Fruit fly (Drosophila melanogaster) whole organism, embryonic: ENCODE results near the gene CG31548.
A peak's percentile ranks its signal among the peaks of the same experiment; 100 is the strongest.

Source experiments
- Asciz ChIP-seq: fragments of 200-800 bp; sonication (Bioruptor generic); optimal IDR thresholded peaks from 2 replicates; lab custom pipeline; 2017; ENCODE audit warnings: missing biosample characterization, mild to moderate bottlenecking, missing genetic modification characterization, missing genetic modification reagents
- B-H1 ChIP-seq: fragments of 200-800 bp; sonication (Bioruptor generic); IDR thresholded peaks from 3 replicates; pipeline ENCODE4 v1.3.6; 2022; ENCODE audit warnings: missing biosample characterization, missing genetic modification characterization
- Bgb ChIP-seq: fragments of 200-800 bp; sonication (Bioruptor generic); IDR thresholded peaks from 2 replicates; pipeline ENCODE4 v1.3.6; 2022; ENCODE audit warnings: missing biosample characterization, missing genetic modification characterization; ENCODE audit not compliant: partially characterized antibody
- CG10366 ChIP-seq: fragments of 200-800 bp; sonication (Bioruptor generic); IDR thresholded peaks from 2 replicates; pipeline ENCODE4 v1.3.6; 2022; ENCODE audit warnings: missing biosample characterization, missing genetic modification characterization
- CG11085 ChIP-seq: fragments of 200-800 bp; sonication (Bioruptor generic); IDR thresholded peaks from 2 replicates; pipeline ENCODE4 v1.3.6; 2022; ENCODE audit warnings: missing biosample characterization, missing genetic modification characterization
- CG11456 ChIP-seq: fragments of 200-800 bp; sonication (Bioruptor generic); IDR thresholded peaks from 3 replicates; pipeline ENCODE4 v1.3.6; 2022; ENCODE audit warnings: missing biosample characterization, missing genetic modification characterization
- CG11695 ChIP-seq: fragments of 200-800 bp; sonication (Bioruptor generic); IDR thresholded peaks from 3 replicates; pipeline ENCODE4 v1.3.6; 2022; ENCODE audit warnings: missing biosample characterization, missing genetic modification characterization
- CG12236 ChIP-seq: fragments of 200-800 bp; sonication (Bioruptor generic); optimal IDR thresholded peaks from 2 replicates; lab custom pipeline; 2016; ENCODE audit warnings: missing biosample characterization, missing genetic modification characterization
- CG1529 ChIP-seq: fragments of 200-800 bp; sonication (Bioruptor generic); optimal IDR thresholded peaks from 3 replicates; lab custom pipeline; 2018; ENCODE audit warnings: missing biosample characterization, missing genetic modification characterization
- CG1647 ChIP-seq: fragments of 200-800 bp; sonication (Bioruptor generic); optimal IDR thresholded peaks from 3 replicates; lab custom pipeline; 2016; ENCODE audit warnings: missing biosample characterization, missing genetic modification characterization
- CG17612 ChIP-seq: fragments of 200-800 bp; sonication (Bioruptor generic); IDR thresholded peaks from 2 replicates; pipeline ENCODE4 v1.3.6; 2022; ENCODE audit warnings: missing biosample characterization, missing genetic modification characterization
- CG18262 ChIP-seq: fragments of 200-800 bp; optimal IDR thresholded peaks from 3 replicates; lab custom pipeline; 2019; ENCODE audit warnings: missing biosample characterization, mild to moderate bottlenecking, missing genetic modification characterization, moderate library complexity
- CG2120 ChIP-seq: fragments of 200-800 bp; sonication (Bioruptor generic); optimal IDR thresholded peaks from 3 replicates; lab custom pipeline; 2016; ENCODE audit warnings: missing biosample characterization, missing genetic modification characterization
- CG3065 ChIP-seq: fragments of 200-800 bp; sonication (Bioruptor generic); optimal IDR thresholded peaks from 2 replicates; lab custom pipeline; 2016; ENCODE audit warnings: missing biosample characterization, missing genetic modification characterization
- CG31365 ChIP-seq: fragments of 200-800 bp; sonication (Bioruptor generic); optimal IDR thresholded peaks from 2 replicates; lab custom pipeline; 2018; ENCODE audit warnings: missing biosample characterization, mild to moderate bottlenecking, missing genetic modification characterization
- CG31388 ChIP-seq: fragments of 200-800 bp; sonication (Bioruptor generic); optimal IDR thresholded peaks from 2 replicates; lab custom pipeline; 2016; ENCODE audit warnings: missing biosample characterization, missing genetic modification characterization
- CG3407 ChIP-seq: fragments of 200-800 bp; sonication (Bioruptor generic); optimal IDR thresholded peaks from 2 replicates; lab custom pipeline; 2018; ENCODE audit warnings: missing biosample characterization, mild to moderate bottlenecking, missing genetic modification characterization
- CG4404 ChIP-seq: fragments of 200-800 bp; sonication (Bioruptor generic); IDR thresholded peaks from 2 replicates; pipeline ENCODE4 v1.3.6; 2022; ENCODE audit warnings: missing biosample characterization, missing genetic modification characterization
- CG4424 ChIP-seq: fragments of 200-800 bp; sonication (Bioruptor generic); optimal IDR thresholded peaks from 3 replicates; lab custom pipeline; 2016; ENCODE audit warnings: missing biosample characterization, missing genetic modification characterization
- CG4707 ChIP-seq: fragments of 200-800 bp; sonication (Bioruptor generic); optimal IDR thresholded peaks from 2 replicates; lab custom pipeline; 2018; ENCODE audit warnings: missing biosample characterization, mild to moderate bottlenecking, missing genetic modification characterization, moderate library complexity
- CG5245 ChIP-seq: fragments of 200-800 bp; sonication (Bioruptor generic); optimal IDR thresholded peaks from 3 replicates; lab custom pipeline; 2016; ENCODE audit warnings: missing biosample characterization, missing genetic modification characterization
- CG5953 ChIP-seq: fragments of 200-800 bp; sonication (Bioruptor generic); IDR thresholded peaks from 2 replicates; pipeline ENCODE4 v1.3.6; 2022; ENCODE audit warnings: missing biosample characterization, missing genetic modification characterization
- CG7987 ChIP-seq: fragments of 200-800 bp; sonication (Bioruptor generic); optimal IDR thresholded peaks from 2 replicates; lab custom pipeline; 2018; ENCODE audit warnings: missing biosample characterization, mild to moderate bottlenecking, missing genetic modification characterization, moderate library complexity
- CG8089 ChIP-seq: fragments of 200-800 bp; sonication (Bioruptor generic); optimal IDR thresholded peaks from 3 replicates; lab custom pipeline; 2016; ENCODE audit warnings: missing biosample characterization, missing genetic modification characterization
- CG8765 ChIP-seq: fragments of 200-800 bp; sonication (Bioruptor generic); IDR thresholded peaks from 2 replicates; pipeline ENCODE4 v1.3.6; 2022; ENCODE audit warnings: missing biosample characterization, missing genetic modification characterization
- CG9437 ChIP-seq: fragments of 200-800 bp; sonication (Bioruptor generic); optimal IDR thresholded peaks from 2 replicates; lab custom pipeline; 2018; ENCODE audit warnings: missing biosample characterization, mild to moderate bottlenecking, missing genetic modification characterization
- D19A ChIP-seq: fragments of 200-800 bp; optimal IDR thresholded peaks from 3 replicates; lab custom pipeline; 2019; ENCODE audit warnings: missing biosample characterization, mild to moderate bottlenecking, missing genetic modification characterization, moderate library complexity
- Dbx ChIP-seq: fragments of 200-800 bp; sonication (Bioruptor generic); IDR thresholded peaks from 3 replicates; pipeline ENCODE4 v1.3.6; 2022; ENCODE audit warnings: missing biosample characterization, missing genetic modification characterization
- Dek ChIP-seq: fragments of 200-800 bp; sonication (Bioruptor generic); optimal IDR thresholded peaks from 3 replicates; lab custom pipeline; 2019; ENCODE audit warnings: missing biosample characterization, mild to moderate bottlenecking, missing genetic modification characterization, moderate library complexity
- Dip3 ChIP-seq: fragments of 200-800 bp; sonication (Bioruptor generic); optimal IDR thresholded peaks from 3 replicates; lab custom pipeline; 2016; ENCODE audit warnings: missing biosample characterization, missing genetic modification characterization
- Dp ChIP-seq: fragments of 200-800 bp; sonication (Bioruptor generic); optimal IDR thresholded peaks from 2 replicates; lab custom pipeline; 2018; ENCODE audit warnings: missing biosample characterization, mild to moderate bottlenecking, missing genetic modification characterization, moderate library complexity
- NFAT ChIP-seq: fragments of 200-800 bp; sonication (Bioruptor generic); IDR thresholded peaks from 2 replicates; pipeline ENCODE4 v1.3.6; 2022; ENCODE audit warnings: missing biosample characterization, missing genetic modification characterization
- Nf-YA ChIP-seq: fragments of 200-800 bp; sonication (Bioruptor generic); IDR thresholded peaks from 2 replicates; pipeline ENCODE4 v1.3.6; 2022; ENCODE audit warnings: missing biosample characterization, missing genetic modification characterization
- Scr ChIP-seq: fragments of 200-800 bp; sonication (Bioruptor generic); IDR thresholded peaks from 2 replicates; pipeline ENCODE4 v1.3.6; 2022; ENCODE audit warnings: missing biosample characterization, missing genetic modification characterization; ENCODE audit not compliant: partially characterized antibody
- TFAM ChIP-seq: fragments of 200-800 bp; sonication (Bioruptor generic); optimal IDR thresholded peaks from 2 replicates; lab custom pipeline; 2017; ENCODE audit warnings: missing biosample characterization, missing genetic modification characterization, inconsistent platforms
- ara ChIP-seq: fragments of 200-800 bp; sonication (Bioruptor generic); IDR thresholded peaks from 2 replicates; pipeline ENCODE4 v1.3.6; 2022; ENCODE audit warnings: missing biosample characterization, missing genetic modification characterization
- cas ChIP-seq: fragments of 200-800 bp; sonication (Bioruptor generic); IDR thresholded peaks from 2 replicates; pipeline ENCODE4 v1.3.6; 2022; ENCODE audit warnings: missing biosample characterization, missing genetic modification characterization
- crp ChIP-seq, 2 experiments: fragments of 200-800 bp; sonication (Bioruptor generic); optimal IDR thresholded peaks; 2 replicates in 1 of 2; 3 replicates in 1 of 2; lab custom pipeline; 2017; ENCODE audit warnings: missing biosample characterization in 2 of 2, missing genetic modification characterization in 2 of 2, mild to moderate bottlenecking in 1 of 2, moderate library complexity in 1 of 2
- esg ChIP-seq: fragments of 200-800 bp; sonication (Bioruptor generic); conservative IDR thresholded peaks from 2 replicates; pipeline ENCODE4 v1.3.6; 2022; ENCODE audit warnings: missing biosample characterization, missing genetic modification characterization
- grau ChIP-seq: fragments of 200-800 bp; optimal IDR thresholded peaks from 3 replicates; lab custom pipeline; 2019; ENCODE audit warnings: missing biosample characterization, mild to moderate bottlenecking, missing genetic modification characterization, moderate library complexity
- jing ChIP-seq: fragments of 200-800 bp; sonication (Bioruptor generic); optimal IDR thresholded peaks from 2 replicates; lab custom pipeline; 2018; ENCODE audit warnings: missing biosample characterization, mild to moderate bottlenecking, missing genetic modification characterization
- kay ChIP-seq: fragments of 200-800 bp; sonication (Bioruptor generic); optimal IDR thresholded peaks from 2 replicates; lab custom pipeline; 2016; ENCODE audit warnings: missing biosample characterization, missing genetic modification characterization
- klu ChIP-seq: fragments of 200-800 bp; sonication (Bioruptor generic); IDR thresholded peaks from 2 replicates; pipeline ENCODE4 v1.3.6; 2022; ENCODE audit warnings: missing biosample characterization, missing genetic modification characterization
- knrl ChIP-seq: fragments of 200-800 bp; sonication (Bioruptor generic); IDR thresholded peaks from 3 replicates; pipeline ENCODE4 v1.3.6; 2022; ENCODE audit warnings: missing biosample characterization, missing genetic modification characterization; ENCODE audit not compliant: partially characterized antibody
- lmd ChIP-seq: fragments of 200-800 bp; sonication (Bioruptor generic); IDR thresholded peaks from 2 replicates; pipeline ENCODE4 v1.3.6; 2022; ENCODE audit warnings: missing biosample characterization, missing genetic modification characterization
- pita ChIP-seq: fragments of 200-800 bp; sonication (Bioruptor generic); optimal IDR thresholded peaks from 2 replicates; lab custom pipeline; 2017; ENCODE audit warnings: missing biosample characterization, mild to moderate bottlenecking, missing genetic modification characterization
- pnt ChIP-seq: fragments of 200-800 bp; sonication (Bioruptor generic); optimal IDR thresholded peaks from 3 replicates; lab custom pipeline; 2016; ENCODE audit warnings: missing biosample characterization, missing genetic modification characterization
- psq ChIP-seq: fragments of 200-800 bp; sonication (Bioruptor generic); optimal IDR thresholded peaks from 2 replicates; lab custom pipeline; 2017; ENCODE audit warnings: missing biosample characterization, missing genetic modification characterization
- run ChIP-seq: fragments of 200-800 bp; sonication (Bioruptor generic); optimal IDR thresholded peaks from 3 replicates; lab custom pipeline; 2018; ENCODE audit warnings: missing biosample characterization, mild to moderate bottlenecking, missing genetic modification characterization
- salm ChIP-seq: fragments of 200-800 bp; sonication (Bioruptor generic); optimal IDR thresholded peaks from 2 replicates; lab custom pipeline; 2018; ENCODE audit warnings: missing biosample characterization, mild to moderate bottlenecking, missing genetic modification characterization
- sisA ChIP-seq: fragments of 200-800 bp; sonication (Bioruptor generic); IDR thresholded peaks from 2 replicates; pipeline ENCODE4 v1.3.6; 2022; ENCODE audit warnings: missing biosample characterization, missing genetic modification characterization
- tup ChIP-seq: fragments of 200-800 bp; sonication (Bioruptor generic); optimal IDR thresholded peaks from 2 replicates; lab custom pipeline; 2016; ENCODE audit warnings: missing biosample characterization, mild to moderate bottlenecking, missing genetic modification characterization, moderate library complexity
- zen2 ChIP-seq: fragments of 200-800 bp; sonication (Bioruptor generic); IDR thresholded peaks from 3 replicates; pipeline ENCODE4 v1.3.6; 2022; ENCODE audit warnings: missing biosample characterization, missing genetic modification characterization; ENCODE audit not compliant: partially characterized antibody

The CG31548 gene

DNA sequence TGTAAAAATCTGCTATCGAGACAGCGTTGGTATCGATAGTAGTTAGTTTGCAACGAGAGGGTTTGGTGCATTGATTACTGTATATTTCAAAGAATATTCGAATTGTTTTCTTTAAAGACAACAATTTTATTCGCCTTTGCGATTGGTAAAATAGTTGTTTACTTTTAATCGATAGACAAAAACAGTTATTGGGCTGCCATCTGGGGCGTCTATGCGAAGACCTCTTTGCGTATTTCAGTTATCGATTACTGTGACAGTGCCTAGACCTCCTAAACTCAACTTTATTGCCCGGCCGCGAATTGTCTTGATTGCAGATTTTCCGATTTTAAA is 23.6 kb downstream of the CG31548 start, which contains the start of gene Atu (continued):
- no peak for TF ChIP-seq pnt
- TF ChIP-seq Nf-YA (GFP tag; lab: Robert Waterston, UW): no peak
- peak; percentile 54 for TF ChIP-seq grau (tag; lab: Kevin White, UChicago)
- no peak for TF ChIP-seq CG5245 (GFP tag; lab: Kevin White, UChicago)
- no peak for TF ChIP-seq CG17612
- TF ChIP-seq esg (GFP tag; lab: Robert Waterston, UW): no peak
- TF ChIP-seq CG12236 (GFP tag; lab: Kevin White, UChicago): no peak
- no peak for TF ChIP-seq salm
- no peak for TF ChIP-seq run (tag; lab: Kevin White, UChicago)
- TF ChIP-seq CG31365 (tag; lab: Kevin White, UChicago): no peak
- peak in 1 of 2 experiments; percentile 42 for TF ChIP-seq crp (GFP tag; optimal IDR thresholded peaks at IDR 0.05; lab: Kevin White, UChicago)
- peak; percentile 83 for TF ChIP-seq zen2 (GFP tag; lab: Robert Waterston, UW)
- no peak for TF ChIP-seq CG1529 (GFP tag; lab: Kevin White, UChicago)
- TF ChIP-seq NFAT (GFP tag; lab: Robert Waterston, UW): no peak
- TF ChIP-seq CG31388 (GFP tag; lab: Kevin White, UChicago): no peak
- TF ChIP-seq pita: no peak
- TF ChIP-seq TFAM: no peak
- no peak for TF ChIP-seq CG4404
- TF ChIP-seq CG3407 (GFP tag; lab: Kevin White, UChicago): no peak
- TF ChIP-seq Dp: peak; percentile 38
- TF ChIP-seq CG7987 (GFP tag; lab: Kevin White, UChicago): no peak
- peak; percentile 13 for TF ChIP-seq Dek (tag; lab: Kevin White, UChicago)
- TF ChIP-seq CG11695 (GFP tag; lab: Robert Waterston, UW): no peak
- TF ChIP-seq D19A: peak; percentile 33
- TF ChIP-seq CG4424 (GFP tag; lab: Kevin White, UChicago): peak; percentile 17
- peak; percentile 46 for TF ChIP-seq CG18262
- TF ChIP-seq CG10366 (GFP tag; lab: Robert Waterston, UW): no peak
- TF ChIP-seq kay: no peak
- peak; percentile 72 for TF ChIP-seq CG2120 (GFP tag; lab: Kevin White, UChicago)
- no peak for TF ChIP-seq tup (GFP tag; lab: Kevin White, UChicago)
- TF ChIP-seq klu (GFP tag; lab: Robert Waterston, UW): no peak
- TF ChIP-seq CG8089 (GFP tag; lab: Kevin White, UChicago): peak; percentile 46
- no peak for TF ChIP-seq CG11456 (GFP tag; lab: Robert Waterston, UW)
- peak; percentile 24 for TF ChIP-seq CG9437
- peak; percentile 2 for TF ChIP-seq Dip3 (GFP tag; lab: Kevin White, UChicago)
- TF ChIP-seq jing (GFP tag; lab: Kevin White, UChicago): no peak
- no peak for TF ChIP-seq CG3065 (GFP tag; lab: Kevin White, UChicago)
- peak; percentile 87 for TF ChIP-seq Bgb
- no peak for TF ChIP-seq B-H1 (GFP tag; lab: Robert Waterston, UW)
- no peak for TF ChIP-seq CG11085 (GFP tag; lab: Robert Waterston, UW)
- TF ChIP-seq CG8765: no peak
- TF ChIP-seq psq (GFP tag; lab: Kevin White, UChicago): no peak
- no peak for TF ChIP-seq CG4707 (GFP tag; lab: Kevin White, UChicago)
- TF ChIP-seq Scr (GFP tag; lab: Robert Waterston, UW): peak; percentile 94
- no peak for TF ChIP-seq cas
- no peak for TF ChIP-seq sisA (GFP tag; lab: Robert Waterston, UW)
- no peak for TF ChIP-seq ara (GFP tag; lab: Robert Waterston, UW)
- peak; percentile 13 for TF ChIP-seq CG1647 (GFP tag; lab: Kevin White, UChicago)
- TF ChIP-seq lmd (GFP tag; lab: Robert Waterston, UW): no peak
- peak; percentile 94 for TF ChIP-seq knrl
- no peak for TF ChIP-seq Asciz
- no peak for TF ChIP-seq Dbx (GFP tag; lab: Robert Waterston, UW)
- no peak for TF ChIP-seq CG5953 (GFP tag; lab: Robert Waterston, UW)
